Fruit fly (Drosophila melanogaster): ENCODE measurements around the gene FASN2.
A peak's percentile ranks its signal among the peaks of the same experiment; 100 is the strongest.

The FASN2 gene

dm6 chr2L:3012780-3013179 lies 31.0 kb upstream of the FASN2 start:
- TF ChIP-seq CG34367 (tag; optimal IDR thresholded peaks at IDR 0.05) (peak; percentile 39), EcR (GFP tag; optimal IDR thresholded peaks at IDR 0.05) (no peak), CG15710 (tag; optimal IDR thresholded peaks at IDR 0.05) (peak; percentile 52), fd96Ca (GFP tag; IDR thresholded peaks at IDR 0.05) (peak; percentile 74; the same call in 2 of the 3 replicates), CG14655 (GFP tag; optimal IDR thresholded peaks at IDR 0.05) (peak; percentile 81), rn (GFP tag; IDR thresholded peaks at IDR 0.05) (no peak), CG17806 (tag; optimal IDR thresholded peaks at IDR 0.05) (peak; percentile 59), D1 (tag; optimal IDR thresholded peaks at IDR 0.05) (no peak), Ets98B (GFP tag; IDR thresholded peaks at IDR 0.05) (peak; percentile 80), CG13204 (GFP tag; optimal IDR thresholded peaks at IDR 0.05) (no peak), CG10348 (GFP tag; IDR thresholded peaks at IDR 0.05) (no peak), Pif1A (GFP tag; optimal IDR thresholded peaks at IDR 0.05) (peak; percentile 69), CG32121 (GFP tag; IDR thresholded peaks at IDR 0.05) (peak; percentile 69), Snoo (tag; optimal IDR thresholded peaks at IDR 0.05) (peak; percentile 12), CG8301 (tag; optimal IDR thresholded peaks at IDR 0.05) (peak; percentile 67), CG9948 (tag; optimal IDR thresholded peaks at IDR 0.05) (peak; percentile 57), Pif1B (GFP tag; optimal IDR thresholded peaks at IDR 0.05) (peak; percentile 44), CG4496 (GFP tag; IDR thresholded peaks at IDR 0.05) (peak; percentile 86), gl (tag; optimal IDR thresholded peaks at IDR 0.05) (no peak), CG8159 (tag; optimal IDR thresholded peaks at IDR 0.05) (no peak), CG12605 (GFP tag; IDR thresholded peaks at IDR 0.05) (peak; percentile 54; the same call in 1 of the 2 replicates)

dm6 chr2L:3018212-3018611 lies 25.5 kb upstream of the FASN2 start, which contains the start of the genes CG17224 and CG17264:
Gene CG17224, minus strand, starts transcription at chr2L:3018308.
Gene CG17264, plus strand, starts transcription at chr2L:3018508.
- no peak for TF ChIP-seq CG34367 (tag; optimal IDR thresholded peaks at IDR 0.05)
- TF ChIP-seq Ets98B (GFP tag; IDR thresholded peaks at IDR 0.05) = no peak
- no peak for TF ChIP-seq CG12605 (GFP tag; IDR thresholded peaks at IDR 0.05)
- no peak for TF ChIP-seq CG8159 (tag; optimal IDR thresholded peaks at IDR 0.05)
- no peak for TF ChIP-seq CG32121 (GFP tag; IDR thresholded peaks at IDR 0.05)
- no peak for TF ChIP-seq fd96Ca (GFP tag; IDR thresholded peaks at IDR 0.05)
- TF ChIP-seq CG8301 (tag; optimal IDR thresholded peaks at IDR 0.05) = no peak
- TF ChIP-seq CG13204 (GFP tag; optimal IDR thresholded peaks at IDR 0.05) = no peak
- no peak for TF ChIP-seq D1 (tag; optimal IDR thresholded peaks at IDR 0.05)
- TF ChIP-seq Snoo (tag; optimal IDR thresholded peaks at IDR 0.05) = no peak
- TF ChIP-seq CG15710 (tag; optimal IDR thresholded peaks at IDR 0.05) = no peak
- TF ChIP-seq EcR (GFP tag; optimal IDR thresholded peaks at IDR 0.05) = no peak
- no peak for TF ChIP-seq CG4496 (GFP tag; IDR thresholded peaks at IDR 0.05)

dm6 chr2L:3022986-3023385 lies 20.8 kb upstream of the FASN2 start, which contains the start of the genes alpha4GT1 and Prp40:
Gene alpha4GT1, minus strand, starts transcription at chr2L:3023141.
Gene Prp40, plus strand, starts transcription at chr2L:3023226.
- no peak for TF ChIP-seq CG8301 (tag; optimal IDR thresholded peaks at IDR 0.05)
- no peak for TF ChIP-seq CG15710 (tag; optimal IDR thresholded peaks at IDR 0.05)
- no peak for TF ChIP-seq CG13204 (GFP tag; optimal IDR thresholded peaks at IDR 0.05)
- TF ChIP-seq CG34367 (tag; optimal IDR thresholded peaks at IDR 0.05) = no peak
- TF ChIP-seq CG8159 (tag; optimal IDR thresholded peaks at IDR 0.05) = no peak
- TF ChIP-seq CG9948 (tag; optimal IDR thresholded peaks at IDR 0.05) = no peak
- TF ChIP-seq fd96Ca (GFP tag; IDR thresholded peaks at IDR 0.05) = no peak
- no peak for TF ChIP-seq Ets98B (GFP tag; IDR thresholded peaks at IDR 0.05)
- no peak for TF ChIP-seq CG32121 (GFP tag; IDR thresholded peaks at IDR 0.05)
- TF ChIP-seq rn (GFP tag; IDR thresholded peaks at IDR 0.05) = no peak
- no peak for TF ChIP-seq CG4496 (GFP tag; IDR thresholded peaks at IDR 0.05)
- no peak for TF ChIP-seq CG17806 (tag; optimal IDR thresholded peaks at IDR 0.05)
- no peak for TF ChIP-seq gl (tag; optimal IDR thresholded peaks at IDR 0.05)
- TF ChIP-seq CG10348 (GFP tag; IDR thresholded peaks at IDR 0.05) = no peak
- no peak for TF ChIP-seq Pif1A (GFP tag; optimal IDR thresholded peaks at IDR 0.05)
- TF ChIP-seq CG12605 (GFP tag; IDR thresholded peaks at IDR 0.05) = no peak
- TF ChIP-seq EcR (GFP tag; optimal IDR thresholded peaks at IDR 0.05) = no peak
- no peak for TF ChIP-seq CG14655 (GFP tag; optimal IDR thresholded peaks at IDR 0.05)
- no peak for TF ChIP-seq Pif1B (GFP tag; optimal IDR thresholded peaks at IDR 0.05)

- no peak for TF ChIP-seq gl (tag; optimal IDR thresholded peaks at IDR 0.05)
- TF ChIP-seq D1 (tag; optimal IDR thresholded peaks at IDR 0.05) = no peak
- no peak for TF ChIP-seq CG10348 (GFP tag; IDR thresholded peaks at IDR 0.05)
- TF ChIP-seq rn (GFP tag; IDR thresholded peaks at IDR 0.05) = no peak
- TF ChIP-seq CG15710 (tag; optimal IDR thresholded peaks at IDR 0.05) = no peak
- TF ChIP-seq CG32121 (GFP tag; IDR thresholded peaks at IDR 0.05) = no peak
Observed at dm6 chr2L:3029012-3029411, 14.7 kb upstream of the FASN2 start, which contains the start of the genes Sf3b2 and CG17219. Gene Sf3b2, minus strand, starts transcription at chr2L:3029168. Gene CG17219, plus strand, starts transcription at chr2L:3029253.

dm6 chr2L:3030350-3030749 lies 13.4 kb upstream of the FASN2 start, which contains the start of gene GABPI:
Gene GABPI, plus strand, starts transcription at chr2L:3030539.
- TF ChIP-seq fd96Ca (GFP tag; IDR thresholded peaks at IDR 0.05) (no peak), Snoo (tag; optimal IDR thresholded peaks at IDR 0.05) (peak; percentile 21), Pif1B (GFP tag; optimal IDR thresholded peaks at IDR 0.05) (no peak)

- TF ChIP-seq Ets98B (GFP tag; IDR thresholded peaks at IDR 0.05) (no peak), D1 (tag; optimal IDR thresholded peaks at IDR 0.05) (no peak), CG17806 (tag; optimal IDR thresholded peaks at IDR 0.05) (no peak), fd96Ca (GFP tag; IDR thresholded peaks at IDR 0.05) (no peak), CG34367 (tag; optimal IDR thresholded peaks at IDR 0.05) (no peak), Pif1B (GFP tag; optimal IDR thresholded peaks at IDR 0.05) (no peak), CG14655 (GFP tag; optimal IDR thresholded peaks at IDR 0.05) (no peak), rn (GFP tag; IDR thresholded peaks at IDR 0.05) (no peak)
Observed at dm6 chr2L:3034969-3035368, 8.8 kb upstream of the FASN2 start, which contains the start of gene CG17258. Gene CG17258, minus strand, starts transcription at chr2L:3035348.

Measured in whole organism, pupa.